Worm (Caenorhabditis elegans): Measurements from ENCODE around the gene clec-63.

Gene clec-63

ce11 chrII:12892407-12892806 is 3.0 kb upstream of the clec-63 start:
- TF ChIP-seq unc-62 (GFP tag; optimal IDR thresholded peaks at IDR 0.05) (no peak), lin-15B (tag; optimal IDR thresholded peaks at IDR 0.05) (no peak), daf-12 (tag; optimal IDR thresholded peaks at IDR 0.05) (no peak), elt-3 (tag; optimal IDR thresholded peaks at IDR 0.05) (no peak), ztf-4 (tag; optimal IDR thresholded peaks at IDR 0.05) (no peak), fkh-10 (GFP tag; optimal IDR thresholded peaks at IDR 0.05) (no peak), aly-2 (tag; optimal IDR thresholded peaks at IDR 0.05) (no peak), egl-27 (tag; optimal IDR thresholded peaks at IDR 0.05) (no peak), nhr-77 (tag; optimal IDR thresholded peaks at IDR 0.05) (no peak), ama-1 (optimal IDR thresholded peaks at IDR 0.05) (no peak), nfya-1 (tag; optimal IDR thresholded peaks at IDR 0.05; ENCODE audit: insufficient read depth) (no peak), pqm-1 (tag; optimal IDR thresholded peaks at IDR 0.05) (peak; percentile 18), nhr-25 (tag; optimal IDR thresholded peaks at IDR 0.05) (no peak), ceh-16 (tag; optimal IDR thresholded peaks at IDR 0.05) (no peak), elt-2 (tag; optimal IDR thresholded peaks at IDR 0.05) (peak; percentile 57), tbx-2 (tag; optimal IDR thresholded peaks at IDR 0.05) (no peak), ceh-9 (tag; optimal IDR thresholded peaks at IDR 0.05) (no peak), mml-1 (tag; optimal IDR thresholded peaks at IDR 0.05) (no peak), nhr-237 (tag; optimal IDR thresholded peaks at IDR 0.05) (no peak), ceh-82 (tag; optimal IDR thresholded peaks at IDR 0.05) (no peak), nhr-23 (tag; optimal IDR thresholded peaks at IDR 0.05) (no peak), ZK546.5 (tag; optimal IDR thresholded peaks at IDR 0.05) (no peak), mdl-1 (tag; optimal IDR thresholded peaks at IDR 0.05) (no peak), snpc-4 (tag; optimal IDR thresholded peaks at IDR 0.05) (no peak), jun-1 (tag; optimal IDR thresholded peaks at IDR 0.05) (peak; percentile 26)

- TF ChIP-seq daf-12 (tag; optimal IDR thresholded peaks at IDR 0.05) (no peak), nhr-11 (tag; optimal IDR thresholded peaks at IDR 0.05) (no peak), zag-1 (tag; optimal IDR thresholded peaks at IDR 0.05) (no peak), skn-1 (tag; optimal IDR thresholded peaks at IDR 0.05) (no peak), elt-1 (tag; optimal IDR thresholded peaks at IDR 0.05) (no peak), ceh-28 (tag; optimal IDR thresholded peaks at IDR 0.05) (no peak), ceh-16 (tag; optimal IDR thresholded peaks at IDR 0.05) (no peak)
Observed at ce11 chrII:12896666-12897065, 1.2 kb downstream of the clec-63 start.

ce11 chrII:12897361-12897760 is 1.9 kb downstream of the clec-63 start:
- TF ChIP-seq elt-3 (tag; optimal IDR thresholded peaks at IDR 0.05) (no peak), lin-39 (tag; optimal IDR thresholded peaks at IDR 0.05) (no peak), lin-15B (tag; optimal IDR thresholded peaks at IDR 0.05) (no peak), nhr-28 (tag; optimal IDR thresholded peaks at IDR 0.05) (no peak), mml-1 (tag; optimal IDR thresholded peaks at IDR 0.05) (no peak), unc-39 (tag; optimal IDR thresholded peaks at IDR 0.05) (no peak), nhr-23 (tag; optimal IDR thresholded peaks at IDR 0.05) (no peak)

ce11 chrII:12897942-12898341 is 2.5 kb downstream of the clec-63 start, which contains the start of gene clec-64:
Gene clec-64 (plus strand): TSS chrII:12898242.
- TF ChIP-seq ZK546.5 (tag; optimal IDR thresholded peaks at IDR 0.05) (no peak), elt-2 (tag; optimal IDR thresholded peaks at IDR 0.05) (peak; percentile 31)

ce11 chrII:12901025-12901424 is 5.6 kb downstream of the clec-63 start, which contains the start of gene clec-65:
Gene clec-65 (plus strand): TSS chrII:12901325.
- TF ChIP-seq nhr-23 (tag; optimal IDR thresholded peaks at IDR 0.05) (no peak), fkh-10 (GFP tag; optimal IDR thresholded peaks at IDR 0.05) (no peak), pha-4 (tag; optimal IDR thresholded peaks at IDR 0.05) (peak; percentile 11), nhr-76 (tag; optimal IDR thresholded peaks at IDR 0.05) (no peak), pqm-1 (tag; optimal IDR thresholded peaks at IDR 0.05) (peak; percentile 2), jun-1 (tag; optimal IDR thresholded peaks at IDR 0.05) (no peak), elt-2 (tag; optimal IDR thresholded peaks at IDR 0.05) (peak; percentile 36), nhr-25 (tag; optimal IDR thresholded peaks at IDR 0.05) (no peak)

Measured in whole organism, L3 larva.